Fruit fly (Drosophila melanogaster) whole organism, embryonic: ENCODE results near the gene mRpL30.

Experiments
- CG10274 ChIP-seq: fragments of 200-800 bp; sonication (Bioruptor generic); optimal IDR thresholded peaks from 3 replicates; lab custom pipeline; 2017; ENCODE audit warnings: missing biosample characterization, mild to moderate bottlenecking, missing genetic modification characterization
- CG10543 ChIP-seq: fragments of 200-800 bp; sonication (Bioruptor generic); optimal IDR thresholded peaks from 3 replicates; lab custom pipeline; 2017; ENCODE audit warnings: missing biosample characterization, mild to moderate bottlenecking, missing genetic modification characterization, moderate library complexity
- CG10959 ChIP-seq: fragments of 200-800 bp; sonication (Bioruptor generic); IDR thresholded peaks from 2 replicates; pipeline ENCODE4 v1.3.6; 2022; ENCODE audit warnings: missing biosample characterization, missing genetic modification characterization
- CG11093 ChIP-seq: fragments of 200-800 bp; sonication (Bioruptor generic); IDR thresholded peaks from 3 replicates; pipeline ENCODE4 v1.3.6; 2022; ENCODE audit warnings: missing biosample characterization, missing genetic modification characterization
- CG11398 ChIP-seq: fragments of 200-800 bp; sonication (Bioruptor generic); optimal IDR thresholded peaks from 2 replicates; lab custom pipeline; 2016; ENCODE audit warnings: missing biosample characterization, missing genetic modification characterization
- CG11695 ChIP-seq: fragments of 200-800 bp; sonication (Bioruptor generic); IDR thresholded peaks from 3 replicates; pipeline ENCODE4 v1.3.6; 2022; ENCODE audit warnings: missing biosample characterization, missing genetic modification characterization
- CG11723 ChIP-seq: fragments of 200-800 bp; sonication (Bioruptor generic); optimal IDR thresholded peaks from 2 replicates; lab custom pipeline; 2017; ENCODE audit warnings: missing biosample characterization, mild to moderate bottlenecking, missing genetic modification characterization
- CG1602 ChIP-seq: fragments of 200-800 bp; sonication (Bioruptor generic); optimal IDR thresholded peaks from 3 replicates; lab custom pipeline; 2016; ENCODE audit warnings: missing biosample characterization, missing genetic modification characterization
- CG17186 ChIP-seq: fragments of 200-800 bp; sonication (Bioruptor generic); optimal IDR thresholded peaks from 3 replicates; lab custom pipeline; 2017; ENCODE audit warnings: missing biosample characterization, missing genetic modification reagents, missing genetic modification characterization
- CG18599 ChIP-seq: fragments of 200-800 bp; sonication (Bioruptor generic); optimal IDR thresholded peaks from 3 replicates; lab custom pipeline; 2017; ENCODE audit warnings: missing biosample characterization, missing genetic modification characterization, mild to moderate bottlenecking, moderate library complexity, missing genetic modification reagents
- CG2202 ChIP-seq: fragments of 200-800 bp; sonication (Bioruptor generic); optimal IDR thresholded peaks from 2 replicates; lab custom pipeline; 2018; ENCODE audit warnings: missing biosample characterization, mild to moderate bottlenecking, missing genetic modification characterization
- CG2889 ChIP-seq: fragments of 200-800 bp; sonication (Bioruptor generic); IDR thresholded peaks from 3 replicates; pipeline ENCODE4 v1.3.6; 2022; ENCODE audit warnings: missing biosample characterization, missing genetic modification characterization
- CG31224 ChIP-seq: fragments of 200-800 bp; sonication (Bioruptor generic); IDR thresholded peaks from 2 replicates; pipeline ENCODE4 v1.3.6; 2022; ENCODE audit warnings: missing biosample characterization, missing genetic modification characterization
- CG34422 ChIP-seq: fragments of 200-800 bp; sonication (Bioruptor generic); IDR thresholded peaks from 3 replicates; pipeline ENCODE4 v1.3.6; 2022; ENCODE audit warnings: missing biosample characterization, missing genetic modification characterization
- CG42726 ChIP-seq: fragments of 200-800 bp; sonication (Bioruptor generic); IDR thresholded peaks from 2 replicates; pipeline ENCODE4 v1.3.6; 2022; ENCODE audit warnings: missing biosample characterization, missing genetic modification characterization; ENCODE audit not compliant: partially characterized antibody
- CG4424 ChIP-seq: fragments of 200-800 bp; sonication (Bioruptor generic); optimal IDR thresholded peaks from 3 replicates; lab custom pipeline; 2016; ENCODE audit warnings: missing biosample characterization, missing genetic modification characterization
- CG4617 ChIP-seq: fragments of 200-800 bp; sonication (Bioruptor generic); optimal IDR thresholded peaks from 3 replicates; lab custom pipeline; 2016; ENCODE audit warnings: missing biosample characterization, missing genetic modification characterization, borderline replicate concordance
- CG5953 ChIP-seq: fragments of 200-800 bp; sonication (Bioruptor generic); IDR thresholded peaks from 2 replicates; pipeline ENCODE4 v1.3.6; 2022; ENCODE audit warnings: missing biosample characterization, missing genetic modification characterization
- CG6765 ChIP-seq: fragments of 200-800 bp; sonication (Bioruptor generic); optimal IDR thresholded peaks from 3 replicates; lab custom pipeline; 2017; ENCODE audit warnings: missing biosample characterization, mild to moderate bottlenecking, missing genetic modification characterization
- CG8924 ChIP-seq: fragments of 200-800 bp; optimal IDR thresholded peaks from 3 replicates; lab custom pipeline; 2019; ENCODE audit warnings: missing biosample characterization, mild to moderate bottlenecking, missing genetic modification characterization, moderate library complexity
- CTCF ChIP-seq: fragments of 200-800 bp; sonication (Bioruptor generic); optimal IDR thresholded peaks from 2 replicates; lab custom pipeline; 2017; ENCODE audit warnings: missing biosample characterization, mild to moderate bottlenecking, missing genetic modification characterization, moderate library complexity
- Dip2 ChIP-seq: fragments of 200-800 bp; sonication (Bioruptor generic); IDR thresholded peaks from 2 replicates; pipeline ENCODE4 v1.3.6; 2022; ENCODE audit warnings: missing biosample characterization, missing genetic modification characterization
- Dip3 ChIP-seq: fragments of 200-800 bp; sonication (Bioruptor generic); optimal IDR thresholded peaks from 3 replicates; lab custom pipeline; 2016; ENCODE audit warnings: missing biosample characterization, missing genetic modification characterization
- Doc3 ChIP-seq: fragments of 200-800 bp; sonication (Bioruptor generic); IDR thresholded peaks from 3 replicates; pipeline ENCODE4 v1.3.6; 2022; ENCODE audit warnings: missing biosample characterization, missing genetic modification characterization; ENCODE audit not compliant: partially characterized antibody
- Hey ChIP-seq: fragments of 200-800 bp; sonication (Bioruptor generic); optimal IDR thresholded peaks from 3 replicates; lab custom pipeline; 2018; ENCODE audit warnings: missing biosample characterization, mild to moderate bottlenecking, missing genetic modification characterization
- Mad ChIP-seq: fragments of 200-800 bp; sonication (Bioruptor generic); optimal IDR thresholded peaks from 2 replicates; lab custom pipeline; 2016; ENCODE audit warnings: missing biosample characterization, missing genetic modification characterization
- NK7.1 ChIP-seq: fragments of 200-800 bp; sonication (Bioruptor generic); optimal IDR thresholded peaks from 3 replicates; lab custom pipeline; 2016; ENCODE audit warnings: missing biosample characterization, missing genetic modification characterization
- al ChIP-seq: fragments of 200-800 bp; sonication (Bioruptor generic); IDR thresholded peaks from 2 replicates; pipeline ENCODE4 v1.3.6; 2022; ENCODE audit warnings: missing biosample characterization, missing genetic modification characterization
- bbx ChIP-seq: fragments of 200-800 bp; sonication (Bioruptor generic); IDR thresholded peaks from 2 replicates; pipeline ENCODE4 v1.3.6; 2022; ENCODE audit warnings: missing biosample characterization, missing genetic modification characterization; ENCODE audit not compliant: partially characterized antibody
- chinmo ChIP-seq: fragments of 200-800 bp; sonication (Bioruptor generic); IDR thresholded peaks from 4 replicates; pipeline ENCODE4 v1.3.6; 2022; ENCODE audit warnings: missing biosample characterization, missing genetic modification characterization; ENCODE audit not compliant: partially characterized antibody
- crol ChIP-seq: fragments of 200-800 bp; sonication (Bioruptor generic); IDR thresholded peaks from 2 replicates; pipeline ENCODE4 v1.3.6; 2022; ENCODE audit warnings: missing biosample characterization, missing genetic modification characterization
- danr ChIP-seq: fragments of 200-800 bp; sonication (Bioruptor generic); IDR thresholded peaks from 2 replicates; pipeline ENCODE4 v1.3.6; 2022; ENCODE audit warnings: missing biosample characterization, missing genetic modification characterization
- disco-r ChIP-seq: fragments of 200-800 bp; sonication (Bioruptor generic); optimal IDR thresholded peaks from 2 replicates; lab custom pipeline; 2016; ENCODE audit warnings: missing biosample characterization, missing genetic modification characterization
- dmrt11E ChIP-seq: fragments of 200-800 bp; sonication (Bioruptor generic); optimal IDR thresholded peaks from 3 replicates; lab custom pipeline; 2018; ENCODE audit warnings: missing biosample characterization, mild to moderate bottlenecking, missing genetic modification characterization, moderate library complexity
- fru ChIP-seq: fragments of >200 bp; optimal IDR thresholded peaks from 2 replicates; lab custom pipeline; 2017
- ham ChIP-seq: fragments of 200-800 bp; sonication (Bioruptor generic); IDR thresholded peaks from 2 replicates; pipeline ENCODE4 v1.3.6; 2022; ENCODE audit warnings: missing biosample characterization, missing genetic modification characterization
- lbe ChIP-seq: fragments of 200-800 bp; sonication (Bioruptor generic); optimal IDR thresholded peaks from 2 replicates; lab custom pipeline; 2016; ENCODE audit warnings: missing biosample characterization, mild to moderate bottlenecking, missing genetic modification characterization
- maf-S ChIP-seq: fragments of 200-800 bp; sonication (Bioruptor generic); optimal IDR thresholded peaks from 2 replicates; lab custom pipeline; 2016; ENCODE audit warnings: missing biosample characterization, missing genetic modification characterization
- pan ChIP-seq, 4 experiments: fragments of >200 bp in 3 of 4; fragments of 200-800 bp in 1 of 4; sonication (Bioruptor generic) in 1 of 4; optimal IDR thresholded peaks in 3 of 4; IDR thresholded peaks in 1 of 4; 2 replicates each; pipeline versions ENCODE4 v1.3.6 to Lab custom; 2017 to 2022; ENCODE audit warnings: missing biosample characterization in 2 of 4, missing genetic modification characterization in 2 of 4, mixed read lengths in 1 of 4
- ro ChIP-seq: fragments of 200-800 bp; sonication (Bioruptor generic); IDR thresholded peaks from 2 replicates; pipeline ENCODE4 v1.3.6; 2022; ENCODE audit warnings: missing biosample characterization, missing genetic modification characterization
- scrt ChIP-seq: fragments of 200-800 bp; sonication (Bioruptor generic); optimal IDR thresholded peaks from 2 replicates; lab custom pipeline; 2018; ENCODE audit warnings: missing biosample characterization, mild to moderate bottlenecking, missing genetic modification characterization, moderate library complexity
- sens ChIP-seq: fragments of 200-800 bp; sonication (Bioruptor generic); peaks from one replicate; lab custom pipeline; 2016; ENCODE audit warnings: missing biosample characterization, missing genetic modification characterization
- tx ChIP-seq: fragments of 200-800 bp; sonication (Bioruptor generic); optimal IDR thresholded peaks from 2 replicates; lab custom pipeline; 2016; ENCODE audit warnings: missing biosample characterization, missing genetic modification characterization
- yki ChIP-seq: fragments of >200 bp; optimal IDR thresholded peaks from 3 replicates; lab custom pipeline; 2018

mRpL30 gene

DNA sequence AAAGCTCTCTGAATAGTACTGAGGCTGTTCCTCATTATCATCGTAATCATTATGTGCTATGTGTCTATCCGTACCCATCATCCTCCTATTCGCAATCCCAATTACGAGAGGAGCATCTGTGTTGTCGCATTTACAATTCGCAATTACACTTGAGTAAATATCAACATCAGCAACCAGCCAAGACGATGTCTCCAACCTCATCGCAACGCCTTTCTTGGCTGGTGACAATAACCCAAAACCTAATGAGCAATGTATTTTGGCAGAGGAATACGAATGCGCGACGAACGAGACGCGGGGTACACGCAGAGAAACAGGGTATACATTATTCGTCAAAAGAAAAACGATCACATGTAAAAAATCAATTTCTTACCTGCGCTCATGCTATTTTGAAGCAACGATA, 37.2 kb upstream of the mRpL30 start (continued):
- peak; percentile 23 for TF ChIP-seq Hey (tag; lab: Kevin White, UChicago)
- no peak for TF ChIP-seq CG11723 (GFP tag; lab: Kevin White, UChicago)
- no peak for TF ChIP-seq bbx
- TF ChIP-seq tx (GFP tag; lab: Kevin White, UChicago) = no peak
- no peak for TF ChIP-seq danr (GFP tag; lab: Robert Waterston, UW)
- TF ChIP-seq CG5953 (GFP tag; lab: Robert Waterston, UW) = no peak
- no peak for TF ChIP-seq ham (GFP tag; lab: Robert Waterston, UW)
- no peak for TF ChIP-seq CG10959 (GFP tag; lab: Robert Waterston, UW)
- peak; percentile 19 for TF ChIP-seq scrt
- TF ChIP-seq CG34422 (GFP tag; lab: Robert Waterston, UW) = no peak
- TF ChIP-seq CG6765 (GFP tag; lab: Kevin White, UChicago) = peak; percentile 39
- TF ChIP-seq al (GFP tag; lab: Robert Waterston, UW) = no peak
- TF ChIP-seq Dip2 (GFP tag; lab: Robert Waterston, UW) = no peak
- no peak for TF ChIP-seq yki (lab: Kevin White, UChicago)
- no peak for TF ChIP-seq ro (GFP tag; lab: Robert Waterston, UW)
- TF ChIP-seq CG2202 = no peak
- no peak for TF ChIP-seq pan (optimal IDR thresholded peaks at IDR 0.05; lab: Kevin White, UChicago)
- no peak for TF ChIP-seq pan (GFP tag; optimal IDR thresholded peaks at IDR 0.05 in 1 of 2, IDR thresholded peaks at IDR 0.05 in 1 of 2)
- no peak for TF ChIP-seq CTCF
- TF ChIP-seq CG4617 (GFP tag; lab: Kevin White, UChicago) = no peak
- no peak for TF ChIP-seq CG4424 (GFP tag; lab: Kevin White, UChicago)
- TF ChIP-seq CG11398 (GFP tag; lab: Kevin White, UChicago) = no peak
- no peak for TF ChIP-seq CG11695
- TF ChIP-seq Mad (GFP tag; lab: Kevin White, UChicago) = no peak
- no peak for TF ChIP-seq Doc3 (GFP tag; lab: Robert Waterston, UW)
- TF ChIP-seq Dip3 (GFP tag; lab: Kevin White, UChicago) = peak; percentile 16
- no peak for TF ChIP-seq dmrt11E (tag; lab: Kevin White, UChicago)
- peak; percentile 65 for TF ChIP-seq sens
- no peak for TF ChIP-seq disco-r
- no peak for TF ChIP-seq CG10274 (GFP tag; lab: Kevin White, UChicago)
- TF ChIP-seq CG31224 (GFP tag; lab: Robert Waterston, UW) = no peak
- TF ChIP-seq CG1602 = no peak
- no peak for TF ChIP-seq maf-S (GFP tag; lab: Kevin White, UChicago)
- TF ChIP-seq CG8924 (tag; lab: Kevin White, UChicago) = no peak
- TF ChIP-seq CG2889 (GFP tag; lab: Robert Waterston, UW) = no peak
- TF ChIP-seq crol = no peak
- TF ChIP-seq CG11093 (GFP tag; lab: Robert Waterston, UW) = no peak
- no peak for TF ChIP-seq CG10543 (GFP tag; lab: Kevin White, UChicago)
- TF ChIP-seq CG18599 (GFP tag; lab: Kevin White, UChicago) = peak; percentile 80
- TF ChIP-seq CG17186 = no peak
- TF ChIP-seq fru = no peak
- no peak for TF ChIP-seq CG42726 (GFP tag; lab: Robert Waterston, UW)
- peak; percentile 34 for TF ChIP-seq NK7.1
- peak; percentile 93 for TF ChIP-seq lbe (GFP tag; lab: Kevin White, UChicago)
- TF ChIP-seq chinmo (GFP tag; lab: Robert Waterston, UW) = no peak
- TF ChIP-seq, all 482 proteins: peak for 76
